Worm (Caenorhabditis elegans) whole organism, midembryonic: ENCODE measurements around the gene mnp-1.

Experiments
- T22C8.4 ChIP-seq: fragments of 200-800 bp; sonication (Bioruptor generic); IDR thresholded peaks from 2 replicates; pipeline ENCODE4 v1.3.6; 2022; ENCODE audit warnings: missing genetic modification characterization, missing compliant biosample characterization
- cog-1 ChIP-seq: sonication (generic microtip); optimal IDR thresholded peaks from 2 replicates; lab custom pipeline; 2016; ENCODE audit warnings: missing genetic modification characterization, missing compliant biosample characterization
- flt-1 ChIP-seq: fragments of 200-800 bp; sonication (Bioruptor generic); IDR thresholded peaks from 2 replicates; pipeline ENCODE4 v1.3.6; 2022; ENCODE audit warnings: missing genetic modification characterization, missing compliant biosample characterization
- ztf-23 ChIP-seq: fragments of 200-800 bp; sonication (Bioruptor generic); IDR thresholded peaks from 2 replicates; pipeline ENCODE4 v1.3.6; 2022; ENCODE audit warnings: missing genetic modification reagents, missing genetic modification characterization, missing compliant biosample characterization

DNA sequence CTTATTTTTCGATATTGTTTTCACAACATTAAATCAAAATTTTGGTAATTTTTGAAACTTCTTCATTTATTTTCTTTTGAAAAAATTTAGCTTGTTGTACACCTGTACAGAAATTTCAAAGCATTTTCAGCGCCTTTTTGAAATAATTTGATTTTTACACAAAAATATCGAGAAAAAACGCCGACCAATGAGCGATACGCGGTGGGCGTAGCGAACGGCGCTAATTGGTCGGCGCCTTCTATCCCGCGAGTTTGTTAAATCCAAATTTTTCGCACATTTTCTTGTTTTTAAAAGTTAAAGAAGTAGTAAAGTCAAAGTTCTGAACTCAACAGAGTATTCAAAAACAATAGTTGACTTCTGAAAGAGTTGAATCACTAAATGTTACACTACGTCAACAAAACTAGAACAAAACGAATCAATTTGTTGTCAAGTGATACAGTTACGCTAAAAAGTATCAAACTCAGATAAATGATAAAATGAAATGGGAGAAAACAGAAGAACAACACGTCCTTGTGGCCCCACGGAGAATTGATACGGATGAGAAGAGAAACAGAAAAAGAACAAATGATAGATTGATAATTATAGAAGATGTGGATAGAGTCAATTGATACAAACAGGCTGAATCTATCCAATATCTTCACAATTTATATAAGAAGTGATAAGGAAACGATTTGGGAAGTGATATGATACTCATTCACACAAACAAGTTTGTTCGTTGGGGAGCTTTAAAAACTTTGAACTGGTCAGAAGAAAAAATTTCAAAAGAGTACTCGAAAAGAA lies 28.0 kb upstream of the mnp-1 start:
- TF ChIP-seq ztf-23 (GFP tag; lab: Robert Waterston, UW) (no peak), flt-1 (no peak), T22C8.4 (no peak), cog-1 (tag; lab: Kevin White, UChicago) (no peak)
